Fruit fly (Drosophila melanogaster) whole organism, embryonic: Measurements from ENCODE around the gene CG31776.

ENCODE experiments used
- Asciz ChIP-seq: fragments of 200-800 bp; sonication (Bioruptor generic); optimal IDR thresholded peaks from 2 replicates; lab custom pipeline; 2017; ENCODE audit warnings: missing biosample characterization, mild to moderate bottlenecking, missing genetic modification characterization, missing genetic modification reagents
- Blimp-1 ChIP-seq: fragments of 200-800 bp; sonication (Bioruptor generic); optimal IDR thresholded peaks from 3 replicates; lab custom pipeline; 2018; ENCODE audit warnings: missing biosample characterization, missing genetic modification characterization, mild to moderate bottlenecking, moderate library complexity, missing genetic modification reagents
- Bteb2 ChIP-seq: fragments of 200-800 bp; sonication (Bioruptor generic); optimal IDR thresholded peaks from 2 replicates; lab custom pipeline; 2016; ENCODE audit warnings: missing biosample characterization, missing genetic modification characterization
- C15 ChIP-seq: fragments of 200-800 bp; sonication (Bioruptor generic); IDR thresholded peaks from 3 replicates; pipeline ENCODE4 v1.3.6; 2022; ENCODE audit warnings: missing biosample characterization, missing genetic modification characterization
- CG10274 ChIP-seq: fragments of 200-800 bp; sonication (Bioruptor generic); optimal IDR thresholded peaks from 3 replicates; lab custom pipeline; 2017; ENCODE audit warnings: missing biosample characterization, mild to moderate bottlenecking, missing genetic modification characterization
- CG10543 ChIP-seq: fragments of 200-800 bp; sonication (Bioruptor generic); optimal IDR thresholded peaks from 3 replicates; lab custom pipeline; 2017; ENCODE audit warnings: missing biosample characterization, mild to moderate bottlenecking, missing genetic modification characterization, moderate library complexity
- CG10565 ChIP-seq: fragments of 200-800 bp; sonication (Bioruptor generic); optimal IDR thresholded peaks from 3 replicates; lab custom pipeline; 2016; ENCODE audit warnings: missing biosample characterization, mild to moderate bottlenecking, missing genetic modification characterization
- CG10654 ChIP-seq: fragments of 200-800 bp; sonication (Bioruptor generic); optimal IDR thresholded peaks from 2 replicates; lab custom pipeline; 2016; ENCODE audit warnings: missing biosample characterization, missing genetic modification characterization
- CG12391 ChIP-seq: fragments of 200-800 bp; sonication (Bioruptor generic); optimal IDR thresholded peaks from 3 replicates; lab custom pipeline; 2018; ENCODE audit warnings: missing biosample characterization, mild to moderate bottlenecking, missing genetic modification characterization, moderate library complexity
- CG13424 ChIP-seq: fragments of 200-800 bp; sonication (Bioruptor generic); optimal IDR thresholded peaks from 2 replicates; lab custom pipeline; 2019; ENCODE audit warnings: missing biosample characterization, mild to moderate bottlenecking, missing genetic modification characterization, moderate library complexity
- CG13624 ChIP-seq: fragments of 200-800 bp; sonication (Bioruptor generic); optimal IDR thresholded peaks from 2 replicates; lab custom pipeline; 2016; ENCODE audit warnings: missing biosample characterization, missing genetic modification characterization
- CG14050 ChIP-seq: fragments of 200-800 bp; sonication (Bioruptor generic); IDR thresholded peaks from 3 replicates; pipeline ENCODE4 v1.3.6; 2022; ENCODE audit warnings: missing biosample characterization, missing genetic modification characterization
- CG14710 ChIP-seq: fragments of 200-800 bp; sonication (Bioruptor generic); optimal IDR thresholded peaks from 3 replicates; lab custom pipeline; 2019; ENCODE audit warnings: missing biosample characterization, mild to moderate bottlenecking, missing genetic modification characterization, moderate library complexity
- CG1602 ChIP-seq: fragments of 200-800 bp; sonication (Bioruptor generic); optimal IDR thresholded peaks from 3 replicates; lab custom pipeline; 2016; ENCODE audit warnings: missing biosample characterization, missing genetic modification characterization
- CG2712 ChIP-seq: fragments of 200-800 bp; optimal IDR thresholded peaks from 3 replicates; lab custom pipeline; 2019; ENCODE audit warnings: missing biosample characterization, mild to moderate bottlenecking, missing genetic modification characterization, moderate library complexity
- CG2889 ChIP-seq: fragments of 200-800 bp; sonication (Bioruptor generic); IDR thresholded peaks from 3 replicates; pipeline ENCODE4 v1.3.6; 2022; ENCODE audit warnings: missing biosample characterization, missing genetic modification characterization
- CG32772 ChIP-seq: fragments of 200-800 bp; sonication (Bioruptor generic); IDR thresholded peaks from 2 replicates; pipeline ENCODE4 v1.3.6; 2022; ENCODE audit warnings: missing biosample characterization, missing genetic modification characterization
- CG3847 ChIP-seq: fragments of 200-800 bp; sonication (Bioruptor generic); IDR thresholded peaks from 2 replicates; pipeline ENCODE4 v1.3.6; 2022; ENCODE audit warnings: missing biosample characterization, missing genetic modification characterization
- CG4328 ChIP-seq: fragments of 200-800 bp; sonication (Bioruptor generic); optimal IDR thresholded peaks from 3 replicates; lab custom pipeline; 2017; ENCODE audit warnings: missing biosample characterization, missing genetic modification reagents, missing genetic modification characterization
- CG43689 ChIP-seq: fragments of 200-800 bp; sonication (Bioruptor generic); IDR thresholded peaks from 2 replicates; pipeline ENCODE4 v1.3.6; 2022; ENCODE audit warnings: missing biosample characterization, missing genetic modification characterization
- CG6683 ChIP-seq: fragments of 200-800 bp; sonication (Bioruptor generic); optimal IDR thresholded peaks from 2 replicates; lab custom pipeline; 2017; ENCODE audit warnings: missing biosample characterization, mild to moderate bottlenecking, missing genetic modification characterization, missing genetic modification reagents
- CG6854 ChIP-seq: fragments of 200-800 bp; sonication (Bioruptor generic); optimal IDR thresholded peaks from 3 replicates; lab custom pipeline; 2017; ENCODE audit warnings: missing biosample characterization, mild to moderate bottlenecking, missing genetic modification characterization
- CG7745 ChIP-seq: fragments of 200-800 bp; sonication (Bioruptor generic); optimal IDR thresholded peaks from 2 replicates; lab custom pipeline; 2018; ENCODE audit warnings: missing biosample characterization, mild to moderate bottlenecking, missing genetic modification characterization, moderate library complexity
- CG8281 ChIP-seq: fragments of 200-800 bp; sonication (Bioruptor generic); optimal IDR thresholded peaks from 2 replicates; lab custom pipeline; 2018; ENCODE audit warnings: missing biosample characterization, mild to moderate bottlenecking, missing genetic modification characterization, moderate library complexity
- CG9932 ChIP-seq: fragments of 200-800 bp; sonication (Bioruptor generic); IDR thresholded peaks from 2 replicates; pipeline ENCODE4 v1.3.6; 2022; ENCODE audit warnings: missing biosample characterization, missing genetic modification characterization
- CHES-1-like ChIP-seq: fragments of 200-800 bp; sonication (Bioruptor generic); optimal IDR thresholded peaks from 2 replicates; lab custom pipeline; 2016; ENCODE audit warnings: missing biosample characterization, missing genetic modification characterization
- Dad ChIP-seq: fragments of 200-800 bp; sonication (Bioruptor generic); optimal IDR thresholded peaks from 3 replicates; lab custom pipeline; 2016; ENCODE audit warnings: missing biosample characterization, missing genetic modification characterization
- Dek ChIP-seq: fragments of 200-800 bp; sonication (Bioruptor generic); optimal IDR thresholded peaks from 3 replicates; lab custom pipeline; 2019; ENCODE audit warnings: missing biosample characterization, mild to moderate bottlenecking, missing genetic modification characterization, moderate library complexity
- GATAe ChIP-seq: fragments of 200-800 bp; sonication (Bioruptor generic); conservative IDR thresholded peaks from 2 replicates; pipeline ENCODE4 v1.3.6; 2022; ENCODE audit warnings: missing biosample characterization, missing genetic modification characterization
- Gug ChIP-seq: fragments of 200-800 bp; sonication (Bioruptor generic); IDR thresholded peaks from 4 replicates; pipeline ENCODE4 v1.3.6; 2022; ENCODE audit warnings: missing biosample characterization, missing genetic modification characterization
- HLHmδ ChIP-seq: fragments of 200-800 bp; sonication (Bioruptor generic); optimal IDR thresholded peaks from 2 replicates; lab custom pipeline; 2018; ENCODE audit warnings: missing biosample characterization, mild to moderate bottlenecking, missing genetic modification characterization, moderate library complexity
- Max ChIP-seq: fragments of 200-800 bp; sonication (Bioruptor generic); optimal IDR thresholded peaks from 2 replicates; lab custom pipeline; 2016; ENCODE audit warnings: missing biosample characterization, mild to moderate bottlenecking, missing genetic modification characterization
- Meics ChIP-seq: fragments of 200-800 bp; sonication (Bioruptor generic); optimal IDR thresholded peaks from 2 replicates; lab custom pipeline; 2017; ENCODE audit warnings: missing biosample characterization, mild to moderate bottlenecking, missing genetic modification characterization
- Opbp ChIP-seq: fragments of 200-800 bp; sonication (Bioruptor generic); IDR thresholded peaks from 3 replicates; pipeline ENCODE4 v1.3.6; 2022; ENCODE audit warnings: missing biosample characterization, missing genetic modification characterization; ENCODE audit not compliant: partially characterized antibody
- ara ChIP-seq: fragments of 200-800 bp; sonication (Bioruptor generic); IDR thresholded peaks from 2 replicates; pipeline ENCODE4 v1.3.6; 2022; ENCODE audit warnings: missing biosample characterization, missing genetic modification characterization
- bab2 ChIP-seq: fragments of 200-800 bp; sonication (Bioruptor generic); optimal IDR thresholded peaks from 2 replicates; lab custom pipeline; 2016; ENCODE audit warnings: missing biosample characterization, missing genetic modification characterization
- bowl ChIP-seq: fragments of 200-800 bp; sonication (Bioruptor generic); IDR thresholded peaks from 2 replicates; pipeline ENCODE4 v1.3.6; 2022; ENCODE audit warnings: missing biosample characterization, missing genetic modification characterization
- crol ChIP-seq: fragments of 200-800 bp; sonication (Bioruptor generic); IDR thresholded peaks from 2 replicates; pipeline ENCODE4 v1.3.6; 2022; ENCODE audit warnings: missing biosample characterization, missing genetic modification characterization
- dan ChIP-seq: fragments of 200-800 bp; sonication (Bioruptor generic); IDR thresholded peaks from 2 replicates; pipeline ENCODE4 v1.3.6; 2022; ENCODE audit warnings: missing biosample characterization, missing genetic modification characterization
- disco-r ChIP-seq: fragments of 200-800 bp; sonication (Bioruptor generic); optimal IDR thresholded peaks from 2 replicates; lab custom pipeline; 2016; ENCODE audit warnings: missing biosample characterization, missing genetic modification characterization
- gsb-n ChIP-seq: fragments of 200-800 bp; sonication (Bioruptor generic); optimal IDR thresholded peaks from 3 replicates; lab custom pipeline; 2018; ENCODE audit warnings: missing biosample characterization, mild to moderate bottlenecking, missing genetic modification characterization
- jing ChIP-seq: fragments of 200-800 bp; sonication (Bioruptor generic); optimal IDR thresholded peaks from 2 replicates; lab custom pipeline; 2018; ENCODE audit warnings: missing biosample characterization, mild to moderate bottlenecking, missing genetic modification characterization
- lmd ChIP-seq: fragments of 200-800 bp; sonication (Bioruptor generic); IDR thresholded peaks from 2 replicates; pipeline ENCODE4 v1.3.6; 2022; ENCODE audit warnings: missing biosample characterization, missing genetic modification characterization
- luna ChIP-seq: fragments of 200-800 bp; sonication (Bioruptor generic); optimal IDR thresholded peaks from 2 replicates; lab custom pipeline; 2016; ENCODE audit warnings: missing biosample characterization, missing genetic modification characterization
- otp ChIP-seq: fragments of 200-800 bp; sonication (Bioruptor generic); IDR thresholded peaks from 3 replicates; pipeline ENCODE4, ENCODE4 v1.3.6; 2022; ENCODE audit warnings: missing biosample characterization, missing genetic modification characterization
- repo ChIP-seq: fragments of 200-800 bp; sonication (Bioruptor generic); optimal IDR thresholded peaks from 2 replicates; lab custom pipeline; 2016; ENCODE audit warnings: missing biosample characterization, missing genetic modification characterization
- tna ChIP-seq: fragments of 200-800 bp; sonication (Bioruptor generic); IDR thresholded peaks from 2 replicates; pipeline ENCODE4 v1.3.6; 2022; ENCODE audit warnings: missing biosample characterization, missing genetic modification characterization; ENCODE audit not compliant: partially characterized antibody
- toy ChIP-seq: fragments of 200-800 bp; sonication (Bioruptor generic); IDR thresholded peaks from 2 replicates; pipeline ENCODE4 v1.3.6; 2022; ENCODE audit warnings: missing biosample characterization, missing genetic modification characterization
- ttk ChIP-seq: fragments of 200-800 bp; sonication (Bioruptor generic); IDR thresholded peaks from 2 replicates; pipeline ENCODE4 v2.1.2; 2022; ENCODE audit warnings: missing biosample characterization, missing genetic modification characterization
- unpg ChIP-seq: fragments of 200-800 bp; sonication (Bioruptor generic); optimal IDR thresholded peaks from 3 replicates; lab custom pipeline; 2018; ENCODE audit warnings: missing biosample characterization, mild to moderate bottlenecking, missing genetic modification characterization, moderate library complexity
- zf30C ChIP-seq: fragments of 200-800 bp; sonication (Bioruptor generic); optimal IDR thresholded peaks from 3 replicates; lab custom pipeline; 2018; ENCODE audit warnings: missing biosample characterization, mild to moderate bottlenecking, missing genetic modification characterization

The CG31776 gene

DNA sequence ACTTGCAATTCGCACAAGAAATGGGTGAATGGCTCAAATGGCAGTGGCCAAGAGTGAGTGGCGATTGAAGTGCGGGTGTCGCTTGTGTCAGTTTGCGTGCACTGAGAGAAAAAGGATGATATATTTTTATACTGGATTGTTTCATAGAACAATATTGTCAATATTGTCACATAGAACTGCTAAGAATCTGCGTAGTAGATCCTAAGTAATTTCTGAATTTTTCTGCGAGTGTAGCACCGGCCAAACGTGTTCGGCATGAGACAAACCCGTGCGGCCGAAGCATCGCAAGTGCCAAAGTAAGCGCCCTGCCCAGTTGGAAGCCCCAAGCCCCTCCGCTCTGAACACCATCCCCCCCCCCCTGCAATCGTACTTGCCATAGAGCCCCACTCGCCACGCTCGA lies 29.7 kb upstream of the CG31776 start (continued):
- TF ChIP-seq CG3847 (peak; percentile 30; the same call in 1 of the 2 replicates), crol (GFP tag; lab: Robert Waterston, UW) (peak; percentile 64; the same call in 1 of the 2 replicates), unpg (GFP tag; lab: Kevin White, UChicago) (peak; percentile 61), tna (GFP tag; lab: Robert Waterston, UW) (no peak), dan (GFP tag; lab: Robert Waterston, UW) (no peak), CG10565 (GFP tag; lab: Kevin White, UChicago) (no peak), CG32772 (GFP tag; lab: Robert Waterston, UW) (peak; percentile 76), jing (GFP tag; lab: Kevin White, UChicago) (peak; percentile 29), CG13624 (no peak), CG14710 (tag; lab: Kevin White, UChicago) (peak; percentile 42), otp (GFP tag; lab: Robert Waterston, UW) (peak; percentile 80), HLHmδ (GFP tag; lab: Kevin White, UChicago) (no peak), CG43689 (peak; percentile 34; the same call in 1 of the 2 replicates), bab2 (GFP tag; lab: Kevin White, UChicago) (peak; percentile 19), CG9932 (GFP tag; lab: Robert Waterston, UW) (peak; percentile 59), lmd (peak; percentile 82), zf30C (GFP tag; lab: Kevin White, UChicago) (no peak), Meics (GFP tag; lab: Kevin White, UChicago) (peak; percentile 62), GATAe (GFP tag; lab: Robert Waterston, UW) (no peak), Dek (tag; lab: Kevin White, UChicago) (peak; percentile 30), repo (GFP tag; lab: Kevin White, UChicago) (peak; percentile 2), CG6854 (no peak), CG10654 (GFP tag; lab: Kevin White, UChicago) (peak; percentile 56), Max (GFP tag; lab: Kevin White, UChicago) (no peak), CG2712 (tag; lab: Kevin White, UChicago) (peak; percentile 76), Opbp (no peak), CHES-1-like (GFP tag; lab: Kevin White, UChicago) (peak; percentile 46), toy (GFP tag; lab: Robert Waterston, UW) (no peak), CG14050 (GFP tag; lab: Robert Waterston, UW) (peak; percentile 37; the same call in 1 of the 3 replicates), ara (GFP tag; lab: Robert Waterston, UW) (peak; percentile 69), CG4328 (GFP tag; lab: Kevin White, UChicago) (no peak), ttk (GFP tag; lab: Robert Waterston, UW) (peak; percentile 83), CG12391 (peak; percentile 69), CG2889 (GFP tag; lab: Robert Waterston, UW) (peak; percentile 76), C15 (GFP tag; lab: Robert Waterston, UW) (no peak), CG6683 (GFP tag; lab: Kevin White, UChicago) (peak; percentile 28), disco-r (GFP tag; lab: Kevin White, UChicago) (peak; percentile 38), CG10543 (no peak), bowl (no peak), CG10274 (GFP tag; lab: Kevin White, UChicago) (peak; percentile 49), CG8281 (tag; lab: Kevin White, UChicago) (peak; percentile 37), CG7745 (tag; lab: Kevin White, UChicago) (no peak), Blimp-1 (peak; percentile 73), Asciz (GFP tag; lab: Kevin White, UChicago) (peak; percentile 71), luna (no peak), Bteb2 (no peak), CG13424 (peak; percentile 25), Dad (GFP tag; lab: Kevin White, UChicago) (no peak), Gug (GFP tag; lab: Robert Waterston, UW) (peak; percentile 49; the same call in 2 of the 4 replicates), gsb-n (tag; lab: Kevin White, UChicago) (no peak), CG1602 (GFP tag; lab: Kevin White, UChicago) (peak; percentile 44)
